Worm (Caenorhabditis elegans) whole organism, late embryonic: ENCODE data around the gene knl-3.
A peak's percentile ranks its signal among the peaks of the same experiment; 100 is the strongest.

Experiments used
- C08G9.2 ChIP-seq: sonication (generic microtip); optimal IDR thresholded peaks from 2 replicates; lab custom pipeline; 2016; ENCODE audit warnings: mild to moderate bottlenecking, missing genetic modification characterization, moderate library complexity, missing compliant biosample characterization
- F13H6.1 ChIP-seq: sonication (generic microtip); optimal IDR thresholded peaks from 2 replicates; lab custom pipeline; 2016; ENCODE audit warnings: missing genetic modification characterization, missing compliant biosample characterization
- K02D7.2 ChIP-seq: sonication (generic microtip); optimal IDR thresholded peaks from 2 replicates; lab custom pipeline; 2017; ENCODE audit warnings: mild to moderate bottlenecking, missing genetic modification characterization, missing compliant biosample characterization
- K09A11.1 ChIP-seq: sonication (generic microtip); optimal IDR thresholded peaks from 2 replicates; lab custom pipeline; 2017; ENCODE audit warnings: antibody characterized with exemption, mild to moderate bottlenecking, missing genetic modification characterization, missing compliant biosample characterization; ENCODE audit not compliant: insufficient read depth
- T23F11.4 ChIP-seq: fragments of 200-800 bp; sonication (Bioruptor generic); optimal IDR thresholded peaks from 2 replicates; lab custom pipeline; 2018; ENCODE audit warnings: mild to moderate bottlenecking, missing genetic modification characterization, missing compliant biosample characterization
- Y22D7AL.16 ChIP-seq: sonication (generic microtip); optimal IDR thresholded peaks from 2 replicates; lab custom pipeline; 2016; ENCODE audit warnings: missing genetic modification characterization, missing compliant biosample characterization
- ahr-1 ChIP-seq: sonication (generic microtip); optimal IDR thresholded peaks from 2 replicates; lab custom pipeline; 2016; ENCODE audit warnings: missing genetic modification characterization, missing compliant biosample characterization
- ama-1 ChIP-seq: fragments of 150-350 bp; optimal IDR thresholded peaks from 2 replicates; lab custom pipeline; 2014
- ceh-14 ChIP-seq: sonication (generic microtip); optimal IDR thresholded peaks from 2 replicates; lab custom pipeline; 2016; ENCODE audit warnings: missing genotype, missing genetic modification characterization, missing compliant biosample characterization
- ceh-18 ChIP-seq: sonication (generic microtip); optimal IDR thresholded peaks from 2 replicates; lab custom pipeline; 2016; ENCODE audit warnings: missing genetic modification characterization, missing compliant biosample characterization
- ceh-19 ChIP-seq: fragments of 200-800 bp; sonication (Bioruptor generic); optimal IDR thresholded peaks from 2 replicates; lab custom pipeline; 2018; ENCODE audit warnings: mild to moderate bottlenecking, missing genetic modification characterization, missing compliant biosample characterization
- ceh-22 ChIP-seq: sonication (generic microtip); optimal IDR thresholded peaks from 2 replicates; lab custom pipeline; 2017; ENCODE audit warnings: missing biosample characterization, missing genetic modification characterization
- ceh-30 ChIP-seq: fragments of 150-350 bp; optimal IDR thresholded peaks from 2 replicates; lab custom pipeline; 2014; ENCODE audit warnings: missing biosample characterization, missing genetic modification characterization
- ceh-31 ChIP-seq: sonication (generic microtip); optimal IDR thresholded peaks from 2 replicates; lab custom pipeline; 2016; ENCODE audit warnings: missing genetic modification characterization, missing compliant biosample characterization
- ceh-34 ChIP-seq: sonication (generic microtip); optimal IDR thresholded peaks from 2 replicates; lab custom pipeline; 2016; ENCODE audit warnings: mild to moderate bottlenecking, missing genetic modification characterization, missing compliant biosample characterization
- ceh-45 ChIP-seq: fragments of 200-800 bp; sonication (Bioruptor generic); IDR thresholded peaks from 2 replicates; pipeline ENCODE4 v1.3.6; 2022; ENCODE audit warnings: missing genetic modification reagents, missing genetic modification characterization, missing compliant biosample characterization
- ceh-48 ChIP-seq: sonication (generic microtip); optimal IDR thresholded peaks from 2 replicates; lab custom pipeline; 2016; ENCODE audit warnings: missing genetic modification characterization, inconsistent platforms, missing compliant biosample characterization
- ceh-6 ChIP-seq: fragments of 200-800 bp; sonication (Bioruptor generic); optimal IDR thresholded peaks from 2 replicates; lab custom pipeline; 2018; ENCODE audit warnings: mild to moderate bottlenecking, missing genetic modification characterization, missing compliant biosample characterization
- ceh-9 ChIP-seq: sonication (generic microtip); optimal IDR thresholded peaks from 2 replicates; lab custom pipeline; 2016; ENCODE audit warnings: mild to moderate bottlenecking, missing genetic modification characterization, inconsistent platforms, missing compliant biosample characterization
- dmd-4 ChIP-seq: sonication (generic microtip); optimal IDR thresholded peaks from 2 replicates; lab custom pipeline; 2016; ENCODE audit warnings: borderline replicate concordance, missing genetic modification characterization, missing compliant biosample characterization
- dve-1 ChIP-seq: sonication (generic microtip); optimal IDR thresholded peaks from 2 replicates; lab custom pipeline; 2017; ENCODE audit warnings: antibody characterized with exemption, mild to moderate bottlenecking, missing genetic modification characterization, missing compliant biosample characterization
- elt-2 ChIP-seq: sonication (generic microtip); optimal IDR thresholded peaks from 2 replicates; lab custom pipeline; 2016; ENCODE audit warnings: missing genetic modification reagents, missing genetic modification characterization, missing compliant biosample characterization
- ets-4 ChIP-seq: sonication (generic microtip); optimal IDR thresholded peaks from 2 replicates; lab custom pipeline; 2016; ENCODE audit warnings: missing genetic modification characterization, missing compliant biosample characterization
- eyg-1 ChIP-seq: sonication (generic microtip); optimal IDR thresholded peaks from 2 replicates; lab custom pipeline; 2016; ENCODE audit warnings: missing genotype, missing genetic modification characterization, missing compliant biosample characterization
- fkh-6 ChIP-seq: sonication (generic microtip); optimal IDR thresholded peaks from 2 replicates; lab custom pipeline; 2016; ENCODE audit warnings: missing genetic modification characterization, missing compliant biosample characterization
- gmeb-2 ChIP-seq: sonication (generic microtip); optimal IDR thresholded peaks from 2 replicates; lab custom pipeline; 2016; ENCODE audit warnings: missing genetic modification characterization, inconsistent platforms, missing compliant biosample characterization
- hlh-30 ChIP-seq: sonication (generic microtip); optimal IDR thresholded peaks from 2 replicates; lab custom pipeline; 2017; ENCODE audit warnings: antibody characterized with exemption, missing genetic modification characterization, missing compliant biosample characterization; ENCODE audit not compliant: insufficient read depth
- lim-6 ChIP-seq: sonication (generic microtip); optimal IDR thresholded peaks from 2 replicates; lab custom pipeline; 2016; ENCODE audit warnings: missing genetic modification characterization, missing compliant biosample characterization
- lin-11 ChIP-seq: fragments of 200-800 bp; sonication (Bioruptor generic); optimal IDR thresholded peaks from 2 replicates; lab custom pipeline; 2018; ENCODE audit warnings: mild to moderate bottlenecking, missing genetic modification characterization, missing compliant biosample characterization
- madf-2 ChIP-seq: sonication (generic microtip); optimal IDR thresholded peaks from 2 replicates; lab custom pipeline; 2017; ENCODE audit warnings: missing genetic modification characterization, missing compliant biosample characterization
- nfya-1 ChIP-seq: sonication (generic microtip); optimal IDR thresholded peaks from 2 replicates; lab custom pipeline; 2017; ENCODE audit warnings: missing genetic modification characterization, mild to moderate bottlenecking, missing compliant biosample characterization, antibody characterized with exemption, moderate library complexity
- nhr-232 ChIP-seq: sonication (generic microtip); optimal IDR thresholded peaks from 2 replicates; lab custom pipeline; 2016; ENCODE audit warnings: missing genetic modification characterization, missing compliant biosample characterization
- pag-3 ChIP-seq: sonication (generic microtip); optimal IDR thresholded peaks from 2 replicates; lab custom pipeline; 2016; ENCODE audit warnings: missing compliant biosample characterization, missing genetic modification characterization, borderline replicate concordance
- pat-9 ChIP-seq: fragments of 200-800 bp; sonication (Bioruptor generic); optimal IDR thresholded peaks from 2 replicates; lab custom pipeline; 2018; ENCODE audit warnings: mild to moderate bottlenecking, missing genetic modification characterization, moderate library complexity, missing compliant biosample characterization
- pax-1 ChIP-seq: fragments of 150-350 bp; optimal IDR thresholded peaks from 2 replicates; lab custom pipeline; 2014; ENCODE audit warnings: missing biosample characterization, missing genetic modification characterization
- pha-2 ChIP-seq: sonication (generic microtip); optimal IDR thresholded peaks from 2 replicates; lab custom pipeline; 2017; ENCODE audit warnings: mild to moderate bottlenecking, missing genetic modification characterization, missing compliant biosample characterization
- pqm-1 ChIP-seq: sonication (generic microtip); optimal IDR thresholded peaks from 2 replicates; lab custom pipeline; 2016; ENCODE audit warnings: missing genetic modification characterization, missing compliant biosample characterization
- pros-1 ChIP-seq: fragments of 150-350 bp; optimal IDR thresholded peaks from 2 replicates; lab custom pipeline; 2014; ENCODE audit warnings: missing biosample characterization, missing genetic modification reagents, missing genetic modification characterization
- ref-2 ChIP-seq: sonication (generic microtip); optimal IDR thresholded peaks from 2 replicates; lab custom pipeline; 2016; ENCODE audit warnings: missing genetic modification characterization, missing compliant biosample characterization
- rnt-1 ChIP-seq: sonication (generic microtip); optimal IDR thresholded peaks from 2 replicates; lab custom pipeline; 2016; ENCODE audit warnings: missing genetic modification characterization, missing compliant biosample characterization
- sox-2 ChIP-seq: fragments of 200-800 bp; sonication (Bioruptor generic); IDR thresholded peaks from 2 replicates; pipeline ENCODE4 v1.3.6; 2022; ENCODE audit warnings: missing genetic modification reagents, missing genetic modification characterization, missing compliant biosample characterization
- sox-4 ChIP-seq: sonication (generic microtip); optimal IDR thresholded peaks from 2 replicates; lab custom pipeline; 2017; ENCODE audit warnings: mild to moderate bottlenecking, missing genetic modification characterization, inconsistent platforms, missing compliant biosample characterization
- syd-9 ChIP-seq: sonication (generic microtip); optimal IDR thresholded peaks from 2 replicates; lab custom pipeline; 2016; ENCODE audit warnings: mild to moderate bottlenecking, missing genetic modification characterization, moderate library complexity, missing compliant biosample characterization
- tbx-2 ChIP-seq: sonication (generic microtip); optimal IDR thresholded peaks from 2 replicates; lab custom pipeline; 2016; ENCODE audit warnings: missing genetic modification characterization, missing compliant biosample characterization
- tbx-7 ChIP-seq: sonication (generic microtip); optimal IDR thresholded peaks from 2 replicates; lab custom pipeline; 2016; ENCODE audit warnings: missing genotype, missing genetic modification characterization, missing compliant biosample characterization
- unc-3 ChIP-seq, 2 experiments: fragments of 200-800 bp in 1 of 2; sonication (Bioruptor generic) in 1 of 2; sonication (generic microtip) in 1 of 2; conservative IDR thresholded peaks in 1 of 2; optimal IDR thresholded peaks in 1 of 2; 2 replicates each; pipeline versions ENCODE4 v1.3.6 to Lab custom; 2016 to 2022; ENCODE audit warnings: missing compliant biosample characterization in 2 of 2, missing genetic modification characterization in 2 of 2, missing genetic modification reagents in 1 of 2
- unc-42 ChIP-seq: sonication (generic microtip); optimal IDR thresholded peaks from 2 replicates; lab custom pipeline; 2016; ENCODE audit warnings: missing genotype, missing genetic modification characterization, missing compliant biosample characterization
- unc-55 ChIP-seq: sonication (generic microtip); optimal IDR thresholded peaks from 2 replicates; lab custom pipeline; 2017; ENCODE audit warnings: missing biosample characterization, missing genetic modification reagents, missing genetic modification characterization
- unc-86 ChIP-seq: sonication (generic microtip); optimal IDR thresholded peaks from 2 replicates; lab custom pipeline; 2016; ENCODE audit warnings: missing genetic modification characterization, missing compliant biosample characterization
- zip-5 ChIP-seq: sonication (generic microtip); optimal IDR thresholded peaks from 2 replicates; lab custom pipeline; 2016; ENCODE audit warnings: missing genetic modification characterization, missing compliant biosample characterization

knl-3 gene

ce11 chrV:1870515-1870940 lies 1.5 kb downstream of the knl-3 start:
- no peak for TF ChIP-seq T23F11.4 (GFP tag; lab: Kevin White, UChicago)
- TF ChIP-seq fkh-6 (tag; lab: Kevin White, UChicago), result no peak
- no peak for TF ChIP-seq unc-42 (tag; lab: Kevin White, UChicago)
- no peak for TF ChIP-seq lim-6 (tag; lab: Kevin White, UChicago)
- TF ChIP-seq ets-4 (tag; lab: Kevin White, UChicago), result no peak
- TF ChIP-seq pha-2 (tag; lab: Kevin White, UChicago), result no peak
- TF ChIP-seq ceh-14 (tag; lab: Kevin White, UChicago), result no peak
- TF ChIP-seq ceh-9 (tag; lab: Kevin White, UChicago), result no peak

ce11 chrV:1871768-1872296 lies 2.8 kb downstream of the knl-3 start, which contains the start of the genes T10B5.4 and cct-7:
T10B5.4 (minus strand) TSS chrV:1871807.
cct-7 (plus strand) TSS chrV:1872246.
- TF ChIP-seq pat-9 (tag; lab: Kevin White, UChicago) (peak; percentile 26), eyg-1 (peak; percentile 66), K02D7.2 (tag; lab: Kevin White, UChicago) (no peak), unc-55 (peak; percentile 53), tbx-2 (tag; lab: Kevin White, UChicago) (peak; percentile 96), ceh-48 (tag; lab: Kevin White, UChicago) (peak; percentile 86), pax-1 (peak; percentile 57), ceh-6 (peak; percentile 24), F13H6.1 (peak; percentile 48), pag-3 (tag; lab: Kevin White, UChicago) (peak; percentile 16), ama-1 (no peak), C08G9.2 (tag; lab: Kevin White, UChicago) (peak; percentile 78), nfya-1 (peak; percentile 92), dmd-4 (tag; lab: Kevin White, UChicago) (no peak), ref-2 (tag; lab: Kevin White, UChicago) (peak; percentile 70), K09A11.1 (tag; lab: Kevin White, UChicago) (no peak), lim-6 (tag; lab: Kevin White, UChicago) (peak; percentile 80), pros-1 (tag; lab: Kevin White, UChicago) (peak; percentile 61), lin-11 (tag; lab: Kevin White, UChicago) (no peak), dve-1 (tag; lab: Kevin White, UChicago) (peak; percentile 58), elt-2 (tag; lab: Kevin White, UChicago) (no peak), ahr-1 (tag; lab: Kevin White, UChicago) (peak; percentile 33), unc-86 (tag; lab: Kevin White, UChicago) (peak; percentile 61), Y22D7AL.16 (no peak), madf-2 (tag; lab: Kevin White, UChicago) (peak; percentile 71), unc-42 (tag; lab: Kevin White, UChicago) (peak; percentile 88), nhr-232 (tag; lab: Kevin White, UChicago) (no peak), pqm-1 (tag; lab: Kevin White, UChicago) (peak; percentile 55), ceh-45 (GFP tag; lab: Robert Waterston, UW) (no peak), ceh-30 (tag; lab: Kevin White, UChicago) (peak; percentile 10), sox-4 (no peak), fkh-6 (tag; lab: Kevin White, UChicago) (no peak), hlh-30 (tag; lab: Kevin White, UChicago) (peak; percentile 81), rnt-1 (tag; lab: Kevin White, UChicago) (peak; percentile 80), ceh-19 (GFP tag; lab: Kevin White, UChicago) (peak; percentile 64), ceh-18 (tag; lab: Kevin White, UChicago) (peak; percentile 87), ceh-31 (tag; lab: Kevin White, UChicago) (peak; percentile 98), sox-2 (no peak), unc-3 (GFP tag; conservative IDR thresholded peaks at IDR 0.05; lab: Robert Waterston, UW) (no peak), unc-3 (tag; optimal IDR thresholded peaks at IDR 0.05; lab: Kevin White, UChicago) (peak; percentile 54), syd-9 (tag; lab: Kevin White, UChicago) (peak; percentile 67), ceh-34 (tag; lab: Kevin White, UChicago) (peak; percentile 85), ceh-22 (peak; percentile 17), zip-5 (tag; lab: Kevin White, UChicago) (peak; percentile 20), tbx-7 (tag; lab: Kevin White, UChicago) (peak; percentile 64), gmeb-2 (no peak)
